Worm (Caenorhabditis elegans): ENCODE measurements around the gene srh-208.
"Not testable (repeated sequence)": the region's sequence is repeated elsewhere in the genome, so short reads cannot be mapped to it uniquely, and the experiment has no call there.

- not testable (repeated sequence) for TF ChIP-seq fkh-10 (GFP tag; optimal IDR thresholded peaks at IDR 0.05); ztf-4 (tag; optimal IDR thresholded peaks at IDR 0.05); nhr-12 (tag; optimal IDR thresholded peaks at IDR 0.05); unc-62 (GFP tag; optimal IDR thresholded peaks at IDR 0.05); nhr-237 (tag; optimal IDR thresholded peaks at IDR 0.05); snpc-4 (tag; optimal IDR thresholded peaks at IDR 0.05); jun-1 (tag; optimal IDR thresholded peaks at IDR 0.05); R02D3.7 (tag; optimal IDR thresholded peaks at IDR 0.05); pha-4 (tag; optimal IDR thresholded peaks at IDR 0.05); tbx-2 (tag; optimal IDR thresholded peaks at IDR 0.05); pqm-1 (tag; optimal IDR thresholded peaks at IDR 0.05); skn-1 (tag; optimal IDR thresholded peaks at IDR 0.05)
Measured at ce11 chrV:19317058-19317457, at the start of gene srh-208.
